Worm (Caenorhabditis elegans) whole organism, L1 larva: ENCODE results near the gene F53E4.2.

Experiments
- alr-1 ChIP-seq: fragments of 200-800 bp; sonication (Bioruptor generic); optimal IDR thresholded peaks from 2 replicates; lab custom pipeline; 2018; ENCODE audit warnings: borderline replicate concordance, mild to moderate bottlenecking, missing genetic modification characterization, missing compliant biosample characterization
- ama-1 ChIP-seq: fragments of 150-350 bp; optimal IDR thresholded peaks from 2 replicates; lab custom pipeline; 2014
- ceh-63 ChIP-seq: fragments of 200-800 bp; sonication (Bioruptor generic); optimal IDR thresholded peaks from 2 replicates; lab custom pipeline; 2018; ENCODE audit warnings: mild to moderate bottlenecking, missing genetic modification characterization, missing compliant biosample characterization
- dsc-1 ChIP-seq: sonication (generic microtip); optimal IDR thresholded peaks from 2 replicates; lab custom pipeline; 2016; ENCODE audit warnings: mild to moderate bottlenecking, missing genetic modification characterization, missing compliant biosample characterization
- mdl-1 ChIP-seq, 2 experiments: fragments of 150-350 bp; optimal IDR thresholded peaks; 2 replicates each; lab custom pipeline; 2014 to 2017; ENCODE audit warnings: missing biosample characterization in 2 of 2, missing genetic modification characterization in 2 of 2, inconsistent platforms in 1 of 2
- nhr-77 ChIP-seq: fragments of 150-350 bp; optimal IDR thresholded peaks from 2 replicates; lab custom pipeline; 2014; ENCODE audit warnings: missing biosample characterization, missing genetic modification characterization
- pag-3 ChIP-seq: sonication (generic microtip); optimal IDR thresholded peaks from 2 replicates; lab custom pipeline; 2017; ENCODE audit warnings: missing genetic modification characterization, mild to moderate bottlenecking, missing compliant biosample characterization, antibody characterized with exemption, borderline replicate concordance; ENCODE audit not compliant: insufficient read depth
- pqm-1 ChIP-seq: sonication (generic microtip); optimal IDR thresholded peaks from 3 replicates; lab custom pipeline; 2017; ENCODE audit warnings: missing biosample characterization, missing genetic modification characterization
- rnt-1 ChIP-seq: sonication (generic microtip); optimal IDR thresholded peaks from 2 replicates; lab custom pipeline; 2016; ENCODE audit warnings: mild to moderate bottlenecking, missing genetic modification characterization, moderate library complexity, missing compliant biosample characterization

- TF ChIP-seq mdl-1 (tag; optimal IDR thresholded peaks at IDR 0.05; lab: Kevin White, UChicago) = no peak
- no peak for TF ChIP-seq alr-1 (tag; lab: Kevin White, UChicago)
- no peak for TF ChIP-seq nhr-77 (tag; lab: Kevin White, UChicago)
- no peak for TF ChIP-seq rnt-1 (tag; lab: Kevin White, UChicago)
- TF ChIP-seq pqm-1 (tag; lab: Kevin White, UChicago) = no peak
- no peak for TF ChIP-seq ceh-63 (GFP tag; lab: Kevin White, UChicago)
- TF ChIP-seq pag-3 (tag; lab: Kevin White, UChicago) = no peak
- TF ChIP-seq dsc-1 (tag; lab: Kevin White, UChicago) = no peak
- TF ChIP-seq ama-1 (lab: Kevin White, UChicago) = no peak
These were observed 20.7 kb downstream of the F53E4.2 start for ce11 chrV:15674899-15675298.
